Fruit fly (Drosophila melanogaster) whole organism, pupa: ENCODE measurements around the gene Or22c.

Experiments used
- CG13204 ChIP-seq: fragments of 200-800 bp; sonication (Bioruptor generic); optimal IDR thresholded peaks from 2 replicates; lab custom pipeline; 2018; ENCODE audit warnings: missing biosample characterization, mild to moderate bottlenecking, missing genetic modification characterization, moderate library complexity
- CG15710 ChIP-seq: fragments of 200-800 bp; sonication (Bioruptor generic); optimal IDR thresholded peaks from 2 replicates; lab custom pipeline; 2018; ENCODE audit warnings: missing biosample characterization, mild to moderate bottlenecking, missing genetic modification characterization, moderate library complexity
- CG17806 ChIP-seq: fragments of 200-800 bp; sonication (Bioruptor generic); optimal IDR thresholded peaks from 2 replicates; lab custom pipeline; 2018; ENCODE audit warnings: missing biosample characterization, mild to moderate bottlenecking, missing genetic modification characterization, moderate library complexity
- CG34367 ChIP-seq: fragments of 200-800 bp; sonication (Bioruptor generic); optimal IDR thresholded peaks from 2 replicates; lab custom pipeline; 2018; ENCODE audit warnings: missing biosample characterization, mild to moderate bottlenecking, missing genetic modification characterization
- EcR ChIP-seq: fragments of 200-800 bp; sonication (Bioruptor generic); optimal IDR thresholded peaks from 3 replicates; lab custom pipeline; 2019; ENCODE audit warnings: missing biosample characterization, missing genetic modification characterization, mild to moderate bottlenecking, moderate library complexity, missing genetic modification reagents

DNA sequence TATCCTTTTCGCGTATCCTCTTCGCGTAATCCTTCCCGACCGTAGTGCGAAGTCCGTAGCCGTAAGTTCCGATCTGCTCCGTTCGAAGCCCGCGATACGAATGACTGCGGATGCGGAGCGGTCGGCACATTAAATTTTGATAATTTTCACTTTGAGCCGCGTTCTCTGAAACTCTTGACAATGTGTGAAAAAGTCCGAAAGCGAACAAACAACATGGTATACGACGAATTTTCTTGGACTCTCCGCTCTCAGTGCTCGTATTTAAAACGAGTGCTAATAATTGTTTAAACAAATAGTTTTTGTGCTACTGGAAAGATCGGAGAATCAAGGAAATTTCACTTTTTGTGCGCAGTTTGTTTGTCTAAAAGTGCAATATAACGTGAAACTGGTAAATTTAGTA is 18.4 kb upstream of the Or22c start, which contains the start of gene CG42296:
- TF ChIP-seq CG34367 (tag; lab: Kevin White, UChicago) (no peak), CG17806 (no peak), EcR (GFP tag; lab: Kevin White, UChicago) (no peak), CG15710 (no peak), CG13204 (GFP tag; lab: Kevin White, UChicago) (no peak)
